Fruit fly (Drosophila melanogaster): Measurements from ENCODE around the gene Doc2.

dm6 chr3L:9017414-9017813 is 1.6 kb downstream of the Doc2 start:
- TF ChIP-seq ttk (optimal IDR thresholded peaks at IDR 0.05) (no peak), insv (optimal IDR thresholded peaks at IDR 0.05) (no peak), h (optimal IDR thresholded peaks at IDR 0.05) (no peak), Myc (optimal IDR thresholded peaks at IDR 0.05) (no peak)
